Fruit fly (Drosophila melanogaster) whole organism, embryonic: Measurements from ENCODE around the gene CG4576.

Source experiments
- Antp ChIP-seq: fragments of 200-800 bp; sonication (Bioruptor generic); optimal IDR thresholded peaks from 3 replicates; lab custom pipeline; 2016; ENCODE audit warnings: missing biosample characterization, missing genetic modification characterization
- Atf-2 ChIP-seq: fragments of 200-800 bp; sonication (Bioruptor generic); optimal IDR thresholded peaks from 2 replicates; lab custom pipeline; 2016; ENCODE audit warnings: missing biosample characterization, missing genetic modification characterization
- BEAF-32 ChIP-seq: fragments of 200-800 bp; sonication (Bioruptor generic); optimal IDR thresholded peaks from 3 replicates; lab custom pipeline; 2017; ENCODE audit warnings: missing biosample characterization, missing genetic modification characterization, mild to moderate bottlenecking, moderate library complexity, missing genetic modification reagents
- CG12744 ChIP-seq: fragments of 200-800 bp; sonication (Bioruptor generic); optimal IDR thresholded peaks from 2 replicates; lab custom pipeline; 2016; ENCODE audit warnings: missing biosample characterization, missing genetic modification characterization
- CG15073 ChIP-seq: fragments of 200-800 bp; sonication (Bioruptor generic); optimal IDR thresholded peaks from 2 replicates; lab custom pipeline; 2016; ENCODE audit warnings: missing biosample characterization, missing genetic modification characterization
- CG1529 ChIP-seq: fragments of 200-800 bp; sonication (Bioruptor generic); optimal IDR thresholded peaks from 3 replicates; lab custom pipeline; 2018; ENCODE audit warnings: missing biosample characterization, missing genetic modification characterization
- CG16863 ChIP-seq: fragments of 200-800 bp; sonication (Bioruptor generic); optimal IDR thresholded peaks from 3 replicates; lab custom pipeline; 2016; ENCODE audit warnings: missing biosample characterization, missing genetic modification characterization
- CG17328 ChIP-seq: fragments of 200-800 bp; sonication (Bioruptor generic); IDR thresholded peaks from 2 replicates; pipeline ENCODE4 v1.3.6; 2022; ENCODE audit warnings: missing biosample characterization, missing genetic modification characterization
- CG17359 ChIP-seq: fragments of 200-800 bp; sonication (Bioruptor generic); optimal IDR thresholded peaks from 3 replicates; lab custom pipeline; 2018; ENCODE audit warnings: missing biosample characterization, mild to moderate bottlenecking, missing genetic modification characterization, moderate library complexity
- CG18011 ChIP-seq: fragments of 200-800 bp; sonication (Bioruptor generic); optimal IDR thresholded peaks from 2 replicates; lab custom pipeline; 2017; ENCODE audit warnings: missing biosample characterization, missing genetic modification characterization, mild to moderate bottlenecking, moderate library complexity, missing genotype
- CG18262 ChIP-seq: fragments of 200-800 bp; optimal IDR thresholded peaks from 3 replicates; lab custom pipeline; 2019; ENCODE audit warnings: missing biosample characterization, mild to moderate bottlenecking, missing genetic modification characterization, moderate library complexity
- CG30403 ChIP-seq: fragments of 200-800 bp; sonication (Bioruptor generic); optimal IDR thresholded peaks from 3 replicates; lab custom pipeline; 2016; ENCODE audit warnings: missing biosample characterization, missing genetic modification characterization
- CG30431 ChIP-seq: fragments of 200-800 bp; sonication (Bioruptor generic); optimal IDR thresholded peaks from 2 replicates; lab custom pipeline; 2017; ENCODE audit warnings: missing biosample characterization, missing genetic modification characterization
- CG32767 ChIP-seq: fragments of 200-800 bp; sonication (Bioruptor generic); IDR thresholded peaks from 2 replicates; pipeline ENCODE4 v1.3.6; 2022; ENCODE audit warnings: missing biosample characterization, missing genetic modification characterization
- CG3407 ChIP-seq: fragments of 200-800 bp; sonication (Bioruptor generic); optimal IDR thresholded peaks from 2 replicates; lab custom pipeline; 2018; ENCODE audit warnings: missing biosample characterization, mild to moderate bottlenecking, missing genetic modification characterization
- CG43689 ChIP-seq: fragments of 200-800 bp; sonication (Bioruptor generic); IDR thresholded peaks from 2 replicates; pipeline ENCODE4 v1.3.6; 2022; ENCODE audit warnings: missing biosample characterization, missing genetic modification characterization
- CG4707 ChIP-seq: fragments of 200-800 bp; sonication (Bioruptor generic); optimal IDR thresholded peaks from 2 replicates; lab custom pipeline; 2018; ENCODE audit warnings: missing biosample characterization, mild to moderate bottlenecking, missing genetic modification characterization, moderate library complexity
- CG4854 ChIP-seq: fragments of 200-800 bp; sonication (Bioruptor generic); optimal IDR thresholded peaks from 2 replicates; lab custom pipeline; 2016; ENCODE audit warnings: missing biosample characterization, missing genetic modification characterization, inconsistent platforms
- CG7928 ChIP-seq: fragments of 200-800 bp; sonication (Bioruptor generic); optimal IDR thresholded peaks from 2 replicates; lab custom pipeline; 2017; ENCODE audit warnings: missing biosample characterization, mild to moderate bottlenecking, missing genetic modification characterization
- Camta ChIP-seq: fragments of 200-800 bp; sonication (Bioruptor generic); optimal IDR thresholded peaks from 2 replicates; lab custom pipeline; 2016; ENCODE audit warnings: missing biosample characterization, missing genetic modification characterization
- Chrac-16 ChIP-seq: fragments of 200-800 bp; sonication (Bioruptor generic); optimal IDR thresholded peaks from 3 replicates; lab custom pipeline; 2016; ENCODE audit warnings: missing biosample characterization, missing genetic modification characterization
- CrebB ChIP-seq: fragments of 200-800 bp; sonication (Bioruptor generic); optimal IDR thresholded peaks from 3 replicates; lab custom pipeline; 2018; ENCODE audit warnings: missing biosample characterization, mild to moderate bottlenecking, missing genetic modification characterization
- D19B ChIP-seq: fragments of 200-800 bp; sonication (Bioruptor generic); optimal IDR thresholded peaks from 2 replicates; lab custom pipeline; 2017; ENCODE audit warnings: missing biosample characterization, mild to moderate bottlenecking, missing genetic modification characterization
- Dip2 ChIP-seq: fragments of 200-800 bp; sonication (Bioruptor generic); IDR thresholded peaks from 2 replicates; pipeline ENCODE4 v1.3.6; 2022; ENCODE audit warnings: missing biosample characterization, missing genetic modification characterization
- Fer1 ChIP-seq: fragments of 200-800 bp; sonication (Bioruptor generic); optimal IDR thresholded peaks from 2 replicates; lab custom pipeline; 2017; ENCODE audit warnings: missing biosample characterization, mild to moderate bottlenecking, missing genetic modification characterization
- Gsc ChIP-seq: fragments of 200-800 bp; sonication (Bioruptor generic); IDR thresholded peaks from 2 replicates; pipeline ENCODE4 v1.3.6; 2022; ENCODE audit warnings: missing biosample characterization, missing genetic modification characterization
- MBD-R2 ChIP-seq: fragments of 200-800 bp; sonication (Bioruptor generic); IDR thresholded peaks from 2 replicates; pipeline ENCODE4 v1.3.6; 2022; ENCODE audit warnings: missing biosample characterization, missing genetic modification characterization
- Scr ChIP-seq: fragments of 200-800 bp; sonication (Bioruptor generic); IDR thresholded peaks from 2 replicates; pipeline ENCODE4 v1.3.6; 2022; ENCODE audit warnings: missing biosample characterization, missing genetic modification characterization; ENCODE audit not compliant: partially characterized antibody
- Sin3A ChIP-seq: fragments of >200 bp; optimal IDR thresholded peaks from 2 replicates; lab custom pipeline; 2018
- az2 ChIP-seq: fragments of 200-800 bp; sonication (Bioruptor generic); optimal IDR thresholded peaks from 3 replicates; lab custom pipeline; 2016; ENCODE audit warnings: missing biosample characterization, missing genetic modification characterization
- cato ChIP-seq: fragments of 200-800 bp; sonication (Bioruptor generic); optimal IDR thresholded peaks from 2 replicates; lab custom pipeline; 2016; ENCODE audit warnings: missing biosample characterization, missing genetic modification characterization, borderline replicate concordance
- cg ChIP-seq: fragments of 200-800 bp; sonication (Bioruptor generic); optimal IDR thresholded peaks from 3 replicates; lab custom pipeline; 2019; ENCODE audit warnings: missing biosample characterization, mild to moderate bottlenecking, missing genetic modification characterization, moderate library complexity
- crc ChIP-seq: fragments of 200-800 bp; sonication (Bioruptor generic); optimal IDR thresholded peaks from 2 replicates; lab custom pipeline; 2016; ENCODE audit warnings: missing biosample characterization, missing genetic modification characterization
- crol ChIP-seq: fragments of 200-800 bp; sonication (Bioruptor generic); IDR thresholded peaks from 2 replicates; pipeline ENCODE4 v1.3.6; 2022; ENCODE audit warnings: missing biosample characterization, missing genetic modification characterization
- ems ChIP-seq: fragments of 200-800 bp; sonication (Bioruptor generic); optimal IDR thresholded peaks from 3 replicates; lab custom pipeline; 2016; ENCODE audit warnings: missing biosample characterization, missing genetic modification characterization
- fu2 ChIP-seq: fragments of 200-800 bp; sonication (Bioruptor generic); optimal IDR thresholded peaks from 2 replicates; lab custom pipeline; 2016; ENCODE audit warnings: missing biosample characterization, missing genetic modification characterization
- gt ChIP-seq: fragments of 200-800 bp; sonication (Bioruptor generic); IDR thresholded peaks from 2 replicates; pipeline ENCODE4 v1.3.6; 2022; ENCODE audit warnings: missing biosample characterization, missing genetic modification characterization
- jing ChIP-seq: fragments of 200-800 bp; sonication (Bioruptor generic); optimal IDR thresholded peaks from 2 replicates; lab custom pipeline; 2018; ENCODE audit warnings: missing biosample characterization, mild to moderate bottlenecking, missing genetic modification characterization
- kah ChIP-seq: fragments of 200-800 bp; sonication (Bioruptor generic); optimal IDR thresholded peaks from 2 replicates; lab custom pipeline; 2018; ENCODE audit warnings: missing biosample characterization, mild to moderate bottlenecking, missing genetic modification characterization
- kay ChIP-seq: fragments of 200-800 bp; sonication (Bioruptor generic); optimal IDR thresholded peaks from 2 replicates; lab custom pipeline; 2016; ENCODE audit warnings: missing biosample characterization, missing genetic modification characterization
- nerfin-1 ChIP-seq: fragments of 200-800 bp; sonication (Bioruptor generic); optimal IDR thresholded peaks from 3 replicates; lab custom pipeline; 2019; ENCODE audit warnings: missing biosample characterization, mild to moderate bottlenecking, missing genetic modification characterization, moderate library complexity
- nom ChIP-seq: fragments of 200-800 bp; sonication (Bioruptor generic); optimal IDR thresholded peaks from 2 replicates; lab custom pipeline; 2017; ENCODE audit warnings: missing biosample characterization, missing genetic modification characterization, mild to moderate bottlenecking, moderate library complexity, missing genetic modification reagents
- onecut ChIP-seq: fragments of 200-800 bp; sonication (Bioruptor generic); IDR thresholded peaks from 2 replicates; pipeline ENCODE4 v1.3.6; 2022; ENCODE audit warnings: missing biosample characterization, missing genetic modification characterization
- pita ChIP-seq: fragments of 200-800 bp; sonication (Bioruptor generic); optimal IDR thresholded peaks from 2 replicates; lab custom pipeline; 2017; ENCODE audit warnings: missing biosample characterization, mild to moderate bottlenecking, missing genetic modification characterization
- pros ChIP-seq: fragments of 200-800 bp; sonication (Bioruptor generic); optimal IDR thresholded peaks from 3 replicates; lab custom pipeline; 2019; ENCODE audit warnings: missing biosample characterization, mild to moderate bottlenecking, missing genetic modification characterization, moderate library complexity
- tll ChIP-seq, 2 experiments: fragments of 200-800 bp in 1 of 2; fragments of >200 bp in 1 of 2; sonication (Bioruptor generic) in 1 of 2; optimal IDR thresholded peaks; 2 replicates each; lab custom pipeline; 2017 to 2019; ENCODE audit warnings: missing biosample characterization in 2 of 2, missing genetic modification characterization in 2 of 2, mild to moderate bottlenecking in 1 of 2, moderate library complexity in 1 of 2
- trh ChIP-seq: fragments of 200-800 bp; sonication (Bioruptor generic); optimal IDR thresholded peaks from 2 replicates; lab custom pipeline; 2016; ENCODE audit warnings: missing biosample characterization, missing genetic modification characterization
- twi ChIP-seq: fragments of 200-800 bp; optimal IDR thresholded peaks from 2 replicates; lab custom pipeline; 2019; ENCODE audit warnings: missing biosample characterization, mild to moderate bottlenecking, missing genetic modification characterization, moderate library complexity
- unpg ChIP-seq: fragments of 200-800 bp; sonication (Bioruptor generic); optimal IDR thresholded peaks from 3 replicates; lab custom pipeline; 2018; ENCODE audit warnings: missing biosample characterization, mild to moderate bottlenecking, missing genetic modification characterization, moderate library complexity
- wor ChIP-seq: fragments of 200-800 bp; sonication (Bioruptor generic); IDR thresholded peaks from 2 replicates; pipeline ENCODE4 v1.3.6; 2022; ENCODE audit warnings: missing biosample characterization, missing genetic modification characterization
- zfh1 ChIP-seq: fragments of 200-800 bp; sonication (Bioruptor generic); IDR thresholded peaks from 3 replicates; pipeline ENCODE4 v1.3.6; 2022; ENCODE audit warnings: missing biosample characterization, missing genetic modification characterization

CG4576 gene

DNA sequence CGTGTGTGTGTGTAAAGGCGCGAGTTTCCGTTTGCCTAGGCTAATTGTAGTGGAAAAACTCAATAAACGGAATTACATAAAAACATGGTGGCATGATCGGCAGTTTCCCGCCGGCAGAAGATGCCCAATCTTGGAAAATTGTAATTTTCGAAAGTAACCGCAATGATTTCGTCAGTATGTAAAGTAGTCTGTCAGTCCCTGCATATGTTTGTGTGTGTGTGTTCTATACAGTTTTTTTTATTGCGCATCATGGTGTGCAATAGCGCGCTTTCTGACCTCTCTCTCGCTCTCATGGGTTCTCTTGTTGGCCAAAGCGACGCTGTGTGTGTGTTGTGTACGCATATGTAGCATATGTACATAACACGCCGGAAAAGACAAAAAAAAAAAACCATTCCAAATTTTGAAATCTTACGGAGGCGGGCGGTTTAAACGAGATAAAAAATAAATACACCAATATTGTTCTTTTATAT lies 31.3 kb upstream of the CG4576 start (continued):
- TF ChIP-seq unpg (GFP tag; lab: Kevin White, UChicago) (peak; percentile 4), crc (GFP tag; lab: Kevin White, UChicago) (no peak), zfh1 (GFP tag; lab: Robert Waterston, UW) (0 out of 3 replicates have a peak, but pooled peaks have one; percentile 32), gt (GFP tag; lab: Robert Waterston, UW) (no peak), MBD-R2 (GFP tag; lab: Robert Waterston, UW) (peak; percentile 34; the same call in 1 of the 2 replicates), CG7928 (peak; percentile 2), kay (GFP tag; lab: Kevin White, UChicago) (no peak), nerfin-1 (tag; lab: Kevin White, UChicago) (peak; percentile 62), CG18262 (tag; lab: Kevin White, UChicago) (peak; percentile 14), CG17328 (GFP tag; lab: Robert Waterston, UW) (no peak), kah (GFP tag; lab: Kevin White, UChicago) (peak; percentile 37), ems (GFP tag; lab: Kevin White, UChicago) (peak; percentile 29), pita (GFP tag; lab: Kevin White, UChicago) (no peak), CG17359 (peak; percentile 59), cg (GFP tag; lab: Kevin White, UChicago) (peak; percentile 99), CG30431 (GFP tag; lab: Kevin White, UChicago) (no peak), wor (no peak), CG30403 (GFP tag; lab: Kevin White, UChicago) (no peak), Atf-2 (GFP tag; lab: Kevin White, UChicago) (peak; percentile 1), CG16863 (GFP tag; lab: Kevin White, UChicago) (peak; percentile 51), tll (GFP tag; optimal IDR thresholded peaks at IDR 0.05; lab: Kevin White, UChicago) (no peak), jing (GFP tag; lab: Kevin White, UChicago) (no peak), pros (GFP tag; lab: Kevin White, UChicago) (no peak), az2 (GFP tag; lab: Kevin White, UChicago) (no peak), CG12744 (GFP tag; lab: Kevin White, UChicago) (no peak), Gsc (GFP tag; lab: Robert Waterston, UW) (no peak), CG32767 (GFP tag; lab: Robert Waterston, UW) (peak; percentile 67; the same call in 1 of the 2 replicates), Dip2 (GFP tag; lab: Robert Waterston, UW) (no peak), CG4707 (GFP tag; lab: Kevin White, UChicago) (no peak), cato (GFP tag; lab: Kevin White, UChicago) (no peak), Fer1 (peak; percentile 64), Chrac-16 (GFP tag; lab: Kevin White, UChicago) (no peak), Scr (GFP tag; lab: Robert Waterston, UW) (no peak), twi (tag; lab: Kevin White, UChicago) (peak; percentile 77), CG18011 (no peak), crol (GFP tag; lab: Robert Waterston, UW) (no peak), BEAF-32 (GFP tag; lab: Kevin White, UChicago) (no peak), onecut (GFP tag; lab: Robert Waterston, UW) (peak; percentile 35; the same call in 1 of the 2 replicates), CG4854 (GFP tag; lab: Kevin White, UChicago) (no peak), CG1529 (GFP tag; lab: Kevin White, UChicago) (peak; percentile 0), CrebB (no peak), fu2 (no peak), D19B (GFP tag; lab: Kevin White, UChicago) (no peak), Sin3A (no peak), CG15073 (GFP tag; lab: Kevin White, UChicago) (no peak), CG3407 (GFP tag; lab: Kevin White, UChicago) (peak; percentile 13), nom (GFP tag; lab: Kevin White, UChicago) (peak; percentile 53), Camta (GFP tag; lab: Kevin White, UChicago) (no peak), trh (GFP tag; lab: Kevin White, UChicago) (no peak), CG43689 (GFP tag; lab: Robert Waterston, UW) (no peak), Antp (no peak)
